Worm (Caenorhabditis elegans) whole organism, L2 larva: Measurements from ENCODE around the gene C50A2.7.

Source experiments
- R02D3.7 ChIP-seq: fragments of 150-350 bp; optimal IDR thresholded peaks from 2 replicates; lab custom pipeline; 2014; ENCODE audit warnings: missing biosample characterization, missing genetic modification characterization
- ceh-16 ChIP-seq: fragments of 150-350 bp; optimal IDR thresholded peaks from 2 replicates; lab custom pipeline; 2014; ENCODE audit warnings: missing biosample characterization, missing genetic modification characterization
- gmeb-1 ChIP-seq: fragments of 150-350 bp; optimal IDR thresholded peaks from 2 replicates; lab custom pipeline; 2014; ENCODE audit warnings: missing biosample characterization, missing genetic modification characterization
- nhr-11 ChIP-seq: fragments of 150-350 bp; optimal IDR thresholded peaks from 2 replicates; lab custom pipeline; 2014; ENCODE audit warnings: missing biosample characterization, missing genetic modification characterization

ce11 chrIV:1121511-1121910 lies 41.7 kb upstream of the C50A2.7 start:
- TF ChIP-seq nhr-11 (tag; lab: Kevin White, UChicago) (no peak), ceh-16 (tag; lab: Kevin White, UChicago) (no peak), gmeb-1 (tag; lab: Kevin White, UChicago) (no peak), R02D3.7 (no peak)
